Fruit fly (Drosophila melanogaster) whole organism, embryonic: ENCODE results near the gene CG34126.

Source experiments
- Bdp1 ChIP-seq: fragments of 200-800 bp; sonication (Bioruptor generic); optimal IDR thresholded peaks from 3 replicates; lab custom pipeline; 2016; ENCODE audit warnings: missing biosample characterization, missing genetic modification characterization
- Bteb2 ChIP-seq: fragments of 200-800 bp; sonication (Bioruptor generic); optimal IDR thresholded peaks from 2 replicates; lab custom pipeline; 2016; ENCODE audit warnings: missing biosample characterization, missing genetic modification characterization
- CG10959 ChIP-seq: fragments of 200-800 bp; sonication (Bioruptor generic); IDR thresholded peaks from 2 replicates; pipeline ENCODE4 v1.3.6; 2022; ENCODE audit warnings: missing biosample characterization, missing genetic modification characterization
- CG11504 ChIP-seq: fragments of 200-800 bp; sonication (Bioruptor generic); optimal IDR thresholded peaks from 3 replicates; lab custom pipeline; 2019; ENCODE audit warnings: missing biosample characterization, mild to moderate bottlenecking, missing genetic modification characterization, moderate library complexity
- CG12391 ChIP-seq: fragments of 200-800 bp; sonication (Bioruptor generic); optimal IDR thresholded peaks from 3 replicates; lab custom pipeline; 2018; ENCODE audit warnings: missing biosample characterization, mild to moderate bottlenecking, missing genetic modification characterization, moderate library complexity
- CG13424 ChIP-seq: fragments of 200-800 bp; sonication (Bioruptor generic); optimal IDR thresholded peaks from 2 replicates; lab custom pipeline; 2019; ENCODE audit warnings: missing biosample characterization, mild to moderate bottlenecking, missing genetic modification characterization, moderate library complexity
- CG13624 ChIP-seq: fragments of 200-800 bp; sonication (Bioruptor generic); optimal IDR thresholded peaks from 2 replicates; lab custom pipeline; 2016; ENCODE audit warnings: missing biosample characterization, missing genetic modification characterization
- CG14667 ChIP-seq: fragments of 200-800 bp; sonication (Bioruptor generic); IDR thresholded peaks from 2 replicates; pipeline ENCODE4 v1.3.6; 2022; ENCODE audit warnings: missing biosample characterization, missing genetic modification characterization
- CG15011 ChIP-seq: fragments of 200-800 bp; sonication (Bioruptor generic); optimal IDR thresholded peaks from 3 replicates; lab custom pipeline; 2018; ENCODE audit warnings: missing biosample characterization, mild to moderate bottlenecking, missing genetic modification characterization
- CG17612 ChIP-seq: fragments of 200-800 bp; sonication (Bioruptor generic); IDR thresholded peaks from 2 replicates; pipeline ENCODE4 v1.3.6; 2022; ENCODE audit warnings: missing biosample characterization, missing genetic modification characterization
- CG1792 ChIP-seq: fragments of 200-800 bp; sonication (Bioruptor generic); optimal IDR thresholded peaks from 2 replicates; lab custom pipeline; 2016; ENCODE audit warnings: missing biosample characterization, missing genetic modification characterization
- CG18011 ChIP-seq: fragments of 200-800 bp; sonication (Bioruptor generic); optimal IDR thresholded peaks from 2 replicates; lab custom pipeline; 2017; ENCODE audit warnings: missing biosample characterization, missing genetic modification characterization, mild to moderate bottlenecking, moderate library complexity, missing genotype
- CG2712 ChIP-seq: fragments of 200-800 bp; optimal IDR thresholded peaks from 3 replicates; lab custom pipeline; 2019; ENCODE audit warnings: missing biosample characterization, mild to moderate bottlenecking, missing genetic modification characterization, moderate library complexity
- CG4282 ChIP-seq: fragments of 200-800 bp; sonication (Bioruptor generic); optimal IDR thresholded peaks from 2 replicates; lab custom pipeline; 2016; ENCODE audit warnings: missing biosample characterization, missing genetic modification characterization
- CG4854 ChIP-seq: fragments of 200-800 bp; sonication (Bioruptor generic); optimal IDR thresholded peaks from 2 replicates; lab custom pipeline; 2016; ENCODE audit warnings: missing biosample characterization, missing genetic modification characterization, inconsistent platforms
- CG6254 ChIP-seq: fragments of 200-800 bp; sonication (Bioruptor generic); optimal IDR thresholded peaks from 3 replicates; lab custom pipeline; 2017; ENCODE audit warnings: mild to moderate bottlenecking, missing biosample characterization, missing genetic modification reagents, missing genetic modification characterization
- CG6689 ChIP-seq: fragments of 200-800 bp; sonication (Bioruptor generic); IDR thresholded peaks from 2 replicates; pipeline ENCODE4 v1.3.6; 2022; ENCODE audit warnings: missing biosample characterization, missing genetic modification characterization
- CG7556 ChIP-seq: fragments of 200-800 bp; sonication (Bioruptor generic); optimal IDR thresholded peaks from 2 replicates; lab custom pipeline; 2017; ENCODE audit warnings: missing biosample characterization, mild to moderate bottlenecking, missing genetic modification characterization
- CG7963 ChIP-seq: fragments of 200-800 bp; sonication (Bioruptor generic); IDR thresholded peaks from 3 replicates; pipeline ENCODE4 v1.3.6; 2022; ENCODE audit warnings: missing biosample characterization, missing genetic modification characterization; ENCODE audit not compliant: partially characterized antibody
- CG9215 ChIP-seq: fragments of 200-800 bp; sonication (Bioruptor generic); IDR thresholded peaks from 2 replicates; pipeline ENCODE4 v1.3.6; 2022; ENCODE audit warnings: missing biosample characterization, missing genetic modification characterization
- Camta ChIP-seq: fragments of 200-800 bp; sonication (Bioruptor generic); optimal IDR thresholded peaks from 2 replicates; lab custom pipeline; 2016; ENCODE audit warnings: missing biosample characterization, missing genetic modification characterization
- CoRest ChIP-seq: fragments of 200-800 bp; sonication (Bioruptor generic); optimal IDR thresholded peaks from 3 replicates; lab custom pipeline; 2018; ENCODE audit warnings: missing biosample characterization, mild to moderate bottlenecking, missing genetic modification characterization, moderate library complexity
- Deaf1 ChIP-seq: fragments of 200-800 bp; optimal IDR thresholded peaks from 3 replicates; lab custom pipeline; 2019; ENCODE audit warnings: missing biosample characterization, mild to moderate bottlenecking, missing genetic modification characterization, moderate library complexity
- Ets65A ChIP-seq: fragments of 200-800 bp; sonication (Bioruptor generic); peaks from one replicate; lab custom pipeline; 2016; ENCODE audit warnings: missing biosample characterization, missing genetic modification characterization
- H2.0 ChIP-seq: fragments of 200-800 bp; sonication (Bioruptor generic); IDR thresholded peaks from 2 replicates; pipeline ENCODE4 v1.3.6; 2022; ENCODE audit warnings: missing biosample characterization, missing genetic modification characterization
- Hr3 ChIP-seq: fragments of 200-800 bp; sonication (Bioruptor generic); optimal IDR thresholded peaks from 3 replicates; lab custom pipeline; 2016; ENCODE audit warnings: missing biosample characterization, missing genetic modification characterization
- Oli ChIP-seq: fragments of 200-800 bp; sonication (Bioruptor generic); optimal IDR thresholded peaks from 2 replicates; lab custom pipeline; 2018; ENCODE audit warnings: missing biosample characterization, mild to moderate bottlenecking, missing genetic modification characterization, moderate library complexity
- Ptx1 ChIP-seq: fragments of 200-800 bp; sonication (Bioruptor generic); IDR thresholded peaks from 2 replicates; pipeline ENCODE4 v1.3.6; 2022; ENCODE audit warnings: missing biosample characterization, missing genetic modification characterization
- Ssrp ChIP-seq: fragments of 200-800 bp; sonication (Bioruptor generic); optimal IDR thresholded peaks from 2 replicates; lab custom pipeline; 2018; ENCODE audit warnings: missing biosample characterization, mild to moderate bottlenecking, missing genetic modification characterization, moderate library complexity
- Vsx1 ChIP-seq: fragments of 200-800 bp; sonication (Bioruptor generic); optimal IDR thresholded peaks from 2 replicates; lab custom pipeline; 2017; ENCODE audit warnings: missing biosample characterization, mild to moderate bottlenecking, missing genetic modification characterization, missing genetic modification reagents
- YL-1 ChIP-seq: fragments of 200-800 bp; sonication (Bioruptor generic); optimal IDR thresholded peaks from 3 replicates; lab custom pipeline; 2017; ENCODE audit warnings: missing biosample characterization, mild to moderate bottlenecking, missing genetic modification characterization
- ara ChIP-seq: fragments of 200-800 bp; sonication (Bioruptor generic); IDR thresholded peaks from 2 replicates; pipeline ENCODE4 v1.3.6; 2022; ENCODE audit warnings: missing biosample characterization, missing genetic modification characterization
- ato ChIP-seq: fragments of 200-800 bp; sonication (Bioruptor generic); IDR thresholded peaks from 2 replicates; pipeline ENCODE4 v1.3.6; 2022; ENCODE audit warnings: missing biosample characterization, missing genetic modification characterization; ENCODE audit not compliant: partially characterized antibody
- chinmo ChIP-seq: fragments of 200-800 bp; sonication (Bioruptor generic); IDR thresholded peaks from 4 replicates; pipeline ENCODE4 v1.3.6; 2022; ENCODE audit warnings: missing biosample characterization, missing genetic modification characterization; ENCODE audit not compliant: partially characterized antibody
- da ChIP-seq: fragments of 200-800 bp; sonication (Bioruptor generic); optimal IDR thresholded peaks from 2 replicates; lab custom pipeline; 2016; ENCODE audit warnings: missing biosample characterization, missing genetic modification characterization
- dan ChIP-seq: fragments of 200-800 bp; sonication (Bioruptor generic); IDR thresholded peaks from 2 replicates; pipeline ENCODE4 v1.3.6; 2022; ENCODE audit warnings: missing biosample characterization, missing genetic modification characterization
- dati ChIP-seq: fragments of 200-800 bp; sonication (Bioruptor generic); IDR thresholded peaks from 2 replicates; pipeline ENCODE4 v1.3.6; 2022; ENCODE audit warnings: missing biosample characterization, missing genetic modification characterization
- dm ChIP-seq: fragments of 200-800 bp; sonication (Bioruptor generic); optimal IDR thresholded peaks from 3 replicates; lab custom pipeline; 2016; ENCODE audit warnings: missing biosample characterization, missing genetic modification characterization
- ems ChIP-seq: fragments of 200-800 bp; sonication (Bioruptor generic); optimal IDR thresholded peaks from 3 replicates; lab custom pipeline; 2016; ENCODE audit warnings: missing biosample characterization, missing genetic modification characterization
- ftz-f1 ChIP-seq: fragments of 200-800 bp; sonication (Bioruptor generic); optimal IDR thresholded peaks from 2 replicates; lab custom pipeline; 2016; ENCODE audit warnings: missing biosample characterization, missing genetic modification characterization
- gsb-n ChIP-seq: fragments of 200-800 bp; sonication (Bioruptor generic); optimal IDR thresholded peaks from 3 replicates; lab custom pipeline; 2018; ENCODE audit warnings: missing biosample characterization, mild to moderate bottlenecking, missing genetic modification characterization
- insv ChIP-seq, 2 experiments: fragments of 200-800 bp; sonication (Bioruptor generic); optimal IDR thresholded peaks; 3 replicates each; lab custom pipeline; 2016 to 2018; ENCODE audit warnings: missing biosample characterization in 2 of 2, missing genetic modification characterization in 2 of 2
- rib ChIP-seq: fragments of 200-800 bp; sonication (Bioruptor generic); IDR thresholded peaks from 2 replicates; pipeline ENCODE4 v1.3.6; 2022; ENCODE audit warnings: missing biosample characterization, missing genetic modification characterization
- sc ChIP-seq, 3 experiments: fragments of >200 bp in 2 of 3; fragments of 200-800 bp in 1 of 3; sonication (Bioruptor generic) in 1 of 3; optimal IDR thresholded peaks; 2 replicates in 2 of 3; 3 replicates in 1 of 3; lab custom pipeline; 2017; ENCODE audit warnings: mild to moderate bottlenecking in 1 of 3, missing biosample characterization in 1 of 3, missing genetic modification characterization in 1 of 3, missing genetic modification reagents in 1 of 3
- schlank ChIP-seq: fragments of 200-800 bp; sonication (Bioruptor generic); optimal IDR thresholded peaks from 2 replicates; lab custom pipeline; 2018; ENCODE audit warnings: missing biosample characterization, mild to moderate bottlenecking, missing genetic modification characterization
- tin ChIP-seq: fragments of 200-800 bp; sonication (Bioruptor generic); optimal IDR thresholded peaks from 3 replicates; lab custom pipeline; 2016; ENCODE audit warnings: missing biosample characterization, missing genetic modification characterization
- tna ChIP-seq: fragments of 200-800 bp; sonication (Bioruptor generic); IDR thresholded peaks from 2 replicates; pipeline ENCODE4 v1.3.6; 2022; ENCODE audit warnings: missing biosample characterization, missing genetic modification characterization; ENCODE audit not compliant: partially characterized antibody
- unpg ChIP-seq: fragments of 200-800 bp; sonication (Bioruptor generic); optimal IDR thresholded peaks from 3 replicates; lab custom pipeline; 2018; ENCODE audit warnings: missing biosample characterization, mild to moderate bottlenecking, missing genetic modification characterization, moderate library complexity
- vfl ChIP-seq: fragments of 200-800 bp; sonication (Bioruptor generic); optimal IDR thresholded peaks from 2 replicates; lab custom pipeline; 2016; ENCODE audit warnings: missing biosample characterization, missing genetic modification characterization
- wor ChIP-seq: fragments of 200-800 bp; sonication (Bioruptor generic); IDR thresholded peaks from 2 replicates; pipeline ENCODE4 v1.3.6; 2022; ENCODE audit warnings: missing biosample characterization, missing genetic modification characterization

The CG34126 gene

DNA sequence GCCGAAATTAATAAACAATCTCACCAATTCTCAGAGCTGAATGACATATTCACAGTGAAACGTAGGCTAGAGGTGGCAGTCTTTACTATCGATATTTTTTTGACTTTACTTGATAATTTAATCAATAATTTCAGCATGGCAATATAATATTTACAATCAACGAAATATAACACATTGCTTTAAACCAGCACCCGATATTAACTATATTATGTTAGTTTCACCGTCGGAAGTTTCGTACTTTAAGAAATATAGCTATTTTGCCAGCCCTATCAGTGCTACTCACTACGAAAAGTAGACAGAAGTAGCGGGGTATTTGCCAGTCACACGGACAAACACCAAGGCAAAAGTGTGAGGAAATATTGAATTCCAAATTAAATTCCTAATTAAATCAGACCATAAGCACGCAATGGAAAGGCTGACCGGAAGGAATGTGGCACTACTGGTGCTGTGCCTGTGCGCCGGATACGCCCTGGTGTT is 29.4 kb downstream of the CG34126 start, which contains the start of the genes CG31917, Tfb5 and SelT (continued):
- TF ChIP-seq CG7963 (GFP tag; lab: Robert Waterston, UW) (no peak), CG18011 (no peak), dati (GFP tag; lab: Robert Waterston, UW) (no peak), Ptx1 (GFP tag; lab: Robert Waterston, UW) (peak; percentile 56; the same call in 1 of the 2 replicates), Camta (GFP tag; lab: Kevin White, UChicago) (no peak), unpg (GFP tag; lab: Kevin White, UChicago) (peak; percentile 68), chinmo (GFP tag; lab: Robert Waterston, UW) (no peak), CG15011 (no peak), Bteb2 (GFP tag; lab: Kevin White, UChicago) (peak; percentile 36), Ets65A (GFP tag; lab: Kevin White, UChicago) (peak; percentile 94), CG14667 (GFP tag; lab: Robert Waterston, UW) (0 out of 2 replicates have a peak, but pooled peaks have one; percentile 12), insv (GFP tag; optimal IDR thresholded peaks at IDR 0.05; lab: Kevin White, UChicago) (peak in 1 of 2 experiments; percentile 44), CG17612 (no peak), tin (GFP tag; lab: Kevin White, UChicago) (peak; percentile 51), Ssrp (tag; lab: Kevin White, UChicago) (peak; percentile 45), CG4282 (no peak), rib (GFP tag; lab: Robert Waterston, UW) (no peak), schlank (tag; lab: Kevin White, UChicago) (peak; percentile 3), ato (GFP tag; lab: Robert Waterston, UW) (no peak), ems (peak; percentile 8), YL-1 (GFP tag; lab: Kevin White, UChicago) (peak; percentile 73), CG7556 (GFP tag; lab: Kevin White, UChicago) (peak; percentile 47), Vsx1 (no peak), Oli (tag; lab: Kevin White, UChicago) (peak; percentile 15), gsb-n (tag; lab: Kevin White, UChicago) (no peak), wor (GFP tag; lab: Robert Waterston, UW) (no peak), CG6254 (no peak), CG4854 (peak; percentile 39), dan (GFP tag; lab: Robert Waterston, UW) (no peak), CG1792 (GFP tag; lab: Kevin White, UChicago) (peak; percentile 37), da (GFP tag; lab: Kevin White, UChicago) (no peak), ftz-f1 (peak; percentile 67), CG13624 (GFP tag; lab: Kevin White, UChicago) (peak; percentile 82), dm (GFP tag; lab: Kevin White, UChicago) (peak; percentile 62), vfl (GFP tag; lab: Kevin White, UChicago) (peak; percentile 58), CG11504 (peak; percentile 65), CoRest (tag; lab: Kevin White, UChicago) (peak; percentile 70), CG12391 (tag; lab: Kevin White, UChicago) (peak; percentile 82), sc (optimal IDR thresholded peaks at IDR 0.05; lab: Kevin White, UChicago) (no peak), sc (GFP tag; optimal IDR thresholded peaks at IDR 0.05; lab: Kevin White, UChicago) (no peak), H2.0 (GFP tag; lab: Robert Waterston, UW) (no peak), CG9215 (GFP tag; lab: Robert Waterston, UW) (peak; percentile 18; the same call in 1 of the 2 replicates), tna (GFP tag; lab: Robert Waterston, UW) (no peak), ara (GFP tag; lab: Robert Waterston, UW) (no peak), Deaf1 (tag; lab: Kevin White, UChicago) (no peak), Hr3 (GFP tag; lab: Kevin White, UChicago) (peak; percentile 53), CG2712 (tag; lab: Kevin White, UChicago) (peak; percentile 73), CG10959 (GFP tag; lab: Robert Waterston, UW) (no peak), CG13424 (tag; lab: Kevin White, UChicago) (peak; percentile 70), CG6689 (no peak; the same call in 1 of the 2 replicates), Bdp1 (GFP tag; lab: Kevin White, UChicago) (no peak)
